Worm (Caenorhabditis elegans): ENCODE results near the gene C35D6.4.

DNA sequence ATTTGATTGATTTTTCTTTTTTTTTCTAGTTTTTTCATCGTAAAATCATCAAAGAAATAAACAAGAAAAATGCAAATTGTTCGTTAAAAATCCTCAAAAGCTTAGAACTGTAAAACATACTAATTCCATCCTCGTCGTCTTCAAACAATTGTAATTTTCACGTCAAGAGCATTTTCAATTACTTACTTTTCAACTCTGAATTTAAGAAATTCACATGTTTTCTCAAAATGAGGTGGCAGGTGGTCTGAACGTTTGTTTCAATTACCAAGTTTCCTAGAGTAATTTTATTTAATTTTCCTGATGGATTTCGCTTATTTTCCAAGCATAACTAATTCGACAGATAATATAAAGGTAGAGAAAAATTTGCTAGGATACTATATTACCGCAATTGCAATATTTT, 27.4 kb upstream of the C35D6.4 start, which contains the start of gene srz-104:
- TF ChIP-seq snpc-4 (tag; optimal IDR thresholded peaks at IDR 0.05): no peak
- TF ChIP-seq R02D3.7 (tag; optimal IDR thresholded peaks at IDR 0.05): no peak
- no peak for TF ChIP-seq fkh-10 (GFP tag; optimal IDR thresholded peaks at IDR 0.05)
